Fruit fly (Drosophila melanogaster): ENCODE measurements around the gene CG10352.

CG10352 gene

dm6 chrX:11925213-11925612 lies 48.2 kb upstream of the CG10352 start (continued):
- peak; percentile 78 for TF ChIP-seq CG14014 (GFP tag; IDR thresholded peaks at IDR 0.05)
- peak; percentile 64 for TF ChIP-seq Taf1 (GFP tag; IDR thresholded peaks at IDR 0.05)
- no peak for TF ChIP-seq pan (optimal IDR thresholded peaks at IDR 0.05)
- peak in 1 of 2 experiments; percentile 82 for TF ChIP-seq pan (GFP tag; optimal IDR thresholded peaks at IDR 0.05 in 1 of 2, IDR thresholded peaks at IDR 0.05 in 1 of 2)
- no peak for TF ChIP-seq CG10321 (GFP tag; IDR thresholded peaks at IDR 0.05)
- TF ChIP-seq Med (GFP tag): no peak
- TF ChIP-seq Hr3 (GFP tag; optimal IDR thresholded peaks at IDR 0.05): no peak
- no peak for TF ChIP-seq h (optimal IDR thresholded peaks at IDR 0.05)
- 0 out of 2 replicates have a peak, but pooled peaks have one; percentile 33 for TF ChIP-seq ro (GFP tag; IDR thresholded peaks at IDR 0.05)
- TF ChIP-seq CG9727 (GFP tag; optimal IDR thresholded peaks at IDR 0.05): peak; percentile 3
- TF ChIP-seq Pdp1 (GFP tag; optimal IDR thresholded peaks at IDR 0.05): peak in 1 of 2 experiments; percentile 12
- TF ChIP-seq pros (GFP tag; optimal IDR thresholded peaks at IDR 0.05): no peak
- TF ChIP-seq CG2129 (GFP tag; IDR thresholded peaks at IDR 0.05; ENCODE audit: partially characterized antibody): no peak
- peak; percentile 4 for TF ChIP-seq CG18764 (GFP tag; optimal IDR thresholded peaks at IDR 0.05)
- peak; percentile 69 for TF ChIP-seq HLH3B (GFP tag; IDR thresholded peaks at IDR 0.05)
- peak; percentile 65; the same call in 1 of the 2 replicates for TF ChIP-seq Awh (GFP tag; IDR thresholded peaks at IDR 0.05)
- TF ChIP-seq stwl (tag; optimal IDR thresholded peaks at IDR 0.05): no peak
- no peak for TF ChIP-seq tin (GFP tag; optimal IDR thresholded peaks at IDR 0.05)
- no peak for TF ChIP-seq salm (tag; optimal IDR thresholded peaks at IDR 0.05)
- no peak for TF ChIP-seq disco-r (GFP tag; optimal IDR thresholded peaks at IDR 0.05)
- TF ChIP-seq Sox102F (GFP tag; optimal IDR thresholded peaks at IDR 0.05): peak; percentile 59
- no peak for TF ChIP-seq HmgZ (tag; optimal IDR thresholded peaks at IDR 0.05)
- TF ChIP-seq CG16863 (GFP tag; optimal IDR thresholded peaks at IDR 0.05): peak; percentile 8
- TF ChIP-seq CG12659 (GFP tag; optimal IDR thresholded peaks at IDR 0.05): peak; percentile 25
- no peak for TF ChIP-seq cato (GFP tag; optimal IDR thresholded peaks at IDR 0.05; ENCODE audit: borderline replicate concordance)
- no peak for TF ChIP-seq CG17568 (GFP tag; optimal IDR thresholded peaks at IDR 0.05)
- TF ChIP-seq org-1 (GFP tag; optimal IDR thresholded peaks at IDR 0.05): no peak
- TF ChIP-seq CG32532 (GFP tag; IDR thresholded peaks at IDR 0.05): peak; percentile 88
- peak; percentile 54; the same call in 1 of the 2 replicates for TF ChIP-seq seq (GFP tag; IDR thresholded peaks at IDR 0.05)
- no peak for TF ChIP-seq Fer2 (tag; optimal IDR thresholded peaks at IDR 0.05)
- peak; percentile 58 for TF ChIP-seq CG18599 (GFP tag; optimal IDR thresholded peaks at IDR 0.05)
- TF ChIP-seq Adf1 (GFP tag; IDR thresholded peaks at IDR 0.05): peak; percentile 33; the same call in 1 of the 2 replicates
- TF ChIP-seq CG11093 (GFP tag; IDR thresholded peaks at IDR 0.05): peak; percentile 55; the same call in 1 of the 3 replicates
- no peak for TF ChIP-seq ab (GFP tag; optimal IDR thresholded peaks at IDR 0.05)
- peak; percentile 69; the same call in 1 of the 2 replicates for TF ChIP-seq CG11247 (GFP tag; IDR thresholded peaks at IDR 0.05)
- TF ChIP-seq CG13894 (tag; optimal IDR thresholded peaks at IDR 0.05): no peak
- TF ChIP-seq CG10274 (GFP tag; optimal IDR thresholded peaks at IDR 0.05): no peak
- 0 out of 3 replicates have a peak, but pooled peaks have one; percentile 58 for TF ChIP-seq otp (GFP tag; IDR thresholded peaks at IDR 0.05)
- TF ChIP-seq wdn (GFP tag; IDR thresholded peaks at IDR 0.05): 0 out of 2 replicates have a peak, but pooled peaks have one; percentile 32
- TF ChIP-seq al (GFP tag; IDR thresholded peaks at IDR 0.05): peak; percentile 56

- no peak for TF ChIP-seq CG11247 (GFP tag; IDR thresholded peaks at IDR 0.05)
- peak; percentile 75 for TF ChIP-seq D19A (tag; optimal IDR thresholded peaks at IDR 0.05)
These were observed 47.6 kb upstream of the CG10352 start, which contains the start of gene Sclp for dm6 chrX:11924562-11924961. Gene Sclp, minus strand, starts transcription at chrX:11924662.

Data from whole organism, embryonic.